Worm (Caenorhabditis elegans) whole organism, L4/young adult: ENCODE results near the gene dlc-2.

ENCODE experiments used
- dao-5 ChIP-seq: sonication (generic microtip); optimal IDR thresholded peaks from 2 replicates; lab custom pipeline; 2016; ENCODE audit warnings: missing genotype, missing genetic modification characterization, moderate library complexity, missing compliant biosample characterization
- him-1 ChIP-seq: sonication (generic microtip); optimal IDR thresholded peaks from 2 replicates; lab custom pipeline; 2016; ENCODE audit warnings: missing genotype, missing genetic modification reagents, missing genetic modification characterization, missing compliant biosample characterization

DNA sequence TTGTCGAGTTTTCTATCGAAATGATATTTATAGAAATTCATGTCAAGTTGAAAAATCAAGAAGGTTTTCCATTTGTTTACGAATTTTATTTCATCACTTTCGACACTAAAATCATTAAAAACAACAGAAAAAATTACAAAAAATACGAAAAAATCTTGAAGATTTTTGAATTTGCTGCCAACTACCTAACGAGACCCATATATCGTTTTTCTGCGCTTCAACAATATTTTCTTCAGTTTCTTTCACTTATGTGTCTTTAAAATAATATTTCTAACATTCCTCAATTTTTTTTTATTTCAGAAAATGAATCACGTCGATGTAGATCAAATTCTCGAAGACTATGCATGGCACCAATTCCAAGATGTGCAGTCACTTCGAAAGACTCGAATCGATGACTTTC is 17.8 kb upstream of the dlc-2 start, which contains the start of gene lin-24:
- TF ChIP-seq him-1 (tag; lab: Kevin White, UChicago) (no peak), dao-5 (tag; lab: Kevin White, UChicago) (no peak)
